Worm (Caenorhabditis elegans): ENCODE measurements around the gene suf-1.

- TF ChIP-seq ama-1 (optimal IDR thresholded peaks at IDR 0.05) (no peak), ceh-36 (tag; optimal IDR thresholded peaks at IDR 0.05) (no peak), scrt-1 (GFP tag; IDR thresholded peaks at IDR 0.05) (no peak), ceh-13 (GFP tag; optimal IDR thresholded peaks at IDR 0.05) (no peak)
Measured at ce11 chrII:8637615-8638014, 34.0 kb downstream of the suf-1 start, which contains the start of gene vab-9.
